Fruit fly (Drosophila melanogaster): ENCODE measurements around the gene CG42788.
A peak's percentile ranks its signal among the peaks of the same experiment; 100 is the strongest.

The CG42788 gene

dm6 chr3R:15145491-15145890, 13.8 kb upstream of the CG42788 start (continued):
- TF ChIP-seq CG9215 (GFP tag; IDR thresholded peaks at IDR 0.05), result no peak
- TF ChIP-seq CG34422 (GFP tag; IDR thresholded peaks at IDR 0.05), result peak; percentile 65; the same call in 2 of the 3 replicates
- TF ChIP-seq CG1602 (GFP tag; optimal IDR thresholded peaks at IDR 0.05), result peak; percentile 5
- no peak for TF ChIP-seq CkIIα-i1 (GFP tag; IDR thresholded peaks at IDR 0.05)
- no peak for TF ChIP-seq wor (GFP tag; IDR thresholded peaks at IDR 0.05)
- TF ChIP-seq D (optimal IDR thresholded peaks at IDR 0.05), result no peak
- TF ChIP-seq D (GFP tag; optimal IDR thresholded peaks at IDR 0.05), result peak; percentile 23
- TF ChIP-seq Stat92E (GFP tag; optimal IDR thresholded peaks at IDR 0.05), result no peak
- no peak for TF ChIP-seq CG17186 (GFP tag; optimal IDR thresholded peaks at IDR 0.05)
- TF ChIP-seq CG3163 (GFP tag; optimal IDR thresholded peaks at IDR 0.05), result no peak
- TF ChIP-seq Six4 (GFP tag; optimal IDR thresholded peaks at IDR 0.05), result peak; percentile 46
- TF ChIP-seq dpn (GFP tag; optimal IDR thresholded peaks at IDR 0.05), result peak; percentile 25 to 45
- TF ChIP-seq Ssrp (tag; optimal IDR thresholded peaks at IDR 0.05), result peak; percentile 24
- TF ChIP-seq jing (GFP tag; optimal IDR thresholded peaks at IDR 0.05), result no peak
- no peak for TF ChIP-seq Dp (GFP tag; optimal IDR thresholded peaks at IDR 0.05)
- peak; percentile 42 for TF ChIP-seq Camta (GFP tag; optimal IDR thresholded peaks at IDR 0.05)
- TF ChIP-seq CG32532 (GFP tag; IDR thresholded peaks at IDR 0.05), result peak; percentile 64
- 0 out of 2 replicates have a peak, but pooled peaks have one; percentile 4 for TF ChIP-seq dati (GFP tag; IDR thresholded peaks at IDR 0.05)
- no peak for TF ChIP-seq CG4360 (GFP tag; IDR thresholded peaks at IDR 0.05)
- peak; percentile 80; the same call in 2 of the 3 replicates for TF ChIP-seq ci (GFP tag; IDR thresholded peaks at IDR 0.05)
- TF ChIP-seq cg (GFP tag; optimal IDR thresholded peaks at IDR 0.05), result no peak
- TF ChIP-seq ems (GFP tag; optimal IDR thresholded peaks at IDR 0.05), result peak; percentile 28
- no peak for TF ChIP-seq Lpt (GFP tag; optimal IDR thresholded peaks at IDR 0.05)
- TF ChIP-seq CG30431 (GFP tag; optimal IDR thresholded peaks at IDR 0.05), result no peak
- TF ChIP-seq GATAe (GFP tag; conservative IDR thresholded peaks at IDR 0.05), result no peak
- no peak for TF ChIP-seq Dref (GFP tag; IDR thresholded peaks at IDR 0.05)
- no peak for TF ChIP-seq CG1529 (GFP tag; optimal IDR thresholded peaks at IDR 0.05)
- no peak for TF ChIP-seq Usf (GFP tag; optimal IDR thresholded peaks at IDR 0.05)
- no peak for TF ChIP-seq CG15696 (tag; optimal IDR thresholded peaks at IDR 0.05)
- peak; percentile 45 for TF ChIP-seq E2f2 (GFP tag; IDR thresholded peaks at IDR 0.05)
- TF ChIP-seq Med (GFP tag), result peak; percentile 86
- no peak for TF ChIP-seq CG11085 (GFP tag; IDR thresholded peaks at IDR 0.05)
- TF ChIP-seq CG16863 (GFP tag; optimal IDR thresholded peaks at IDR 0.05), result no peak
- TF ChIP-seq Ada2b (GFP tag; IDR thresholded peaks at IDR 0.05), result peak; percentile 59
- no peak for TF ChIP-seq jumu (GFP tag; optimal IDR thresholded peaks at IDR 0.05)
- no peak for TF ChIP-seq CG9797 (GFP tag; optimal IDR thresholded peaks at IDR 0.05)
- no peak for TF ChIP-seq CG1233 (GFP tag; optimal IDR thresholded peaks at IDR 0.05)
- TF ChIP-seq MBD-R2 (GFP tag; IDR thresholded peaks at IDR 0.05), result no peak; the same call in 1 of the 2 replicates
- TF ChIP-seq ara (GFP tag; IDR thresholded peaks at IDR 0.05), result peak; percentile 37; the same call in 1 of the 2 replicates
- TF ChIP-seq Hmr (GFP tag; optimal IDR thresholded peaks at IDR 0.05), result peak; percentile 33

- peak; percentile 51 for TF ChIP-seq grn (GFP tag; optimal IDR thresholded peaks at IDR 0.05)
- no peak for TF ChIP-seq CG31224 (GFP tag; IDR thresholded peaks at IDR 0.05)
- TF ChIP-seq twi (tag; optimal IDR thresholded peaks at IDR 0.05), result no peak
- TF ChIP-seq Atf6 (GFP tag; IDR thresholded peaks at IDR 0.05), result peak; percentile 2; the same call in 1 of the 2 replicates
- peak in 1 of 2 experiments; percentile 23 for TF ChIP-seq Hr78 (GFP tag; optimal IDR thresholded peaks at IDR 0.05)
- no peak for TF ChIP-seq bab2 (GFP tag; optimal IDR thresholded peaks at IDR 0.05)
- no peak for TF ChIP-seq CG13775 (GFP tag; optimal IDR thresholded peaks at IDR 0.05)
- TF ChIP-seq GATAe (GFP tag; conservative IDR thresholded peaks at IDR 0.05), result peak; percentile 85
- no peak for TF ChIP-seq Fer2 (tag; optimal IDR thresholded peaks at IDR 0.05)
- peak; percentile 89 for TF ChIP-seq z (GFP tag; IDR thresholded peaks at IDR 0.05)
- no peak for TF ChIP-seq CG4328 (GFP tag; optimal IDR thresholded peaks at IDR 0.05)
- peak; percentile 81; the same call in 3 of the 4 replicates for TF ChIP-seq chinmo (GFP tag; IDR thresholded peaks at IDR 0.05; ENCODE audit: partially characterized antibody)
- peak; percentile 1 for TF ChIP-seq exex (tag; optimal IDR thresholded peaks at IDR 0.05)
- peak; percentile 81 for TF ChIP-seq sd (tag; optimal IDR thresholded peaks at IDR 0.05)
Observed at dm6 chr3R:15139816-15140473, 8.2 kb upstream of the CG42788 start, which contains the start of gene CG3987. TSS of gene CG3987 (plus strand) at chr3R:15139958.
